Fruit fly (Drosophila melanogaster): ENCODE data around the gene Itgbn.

DNA sequence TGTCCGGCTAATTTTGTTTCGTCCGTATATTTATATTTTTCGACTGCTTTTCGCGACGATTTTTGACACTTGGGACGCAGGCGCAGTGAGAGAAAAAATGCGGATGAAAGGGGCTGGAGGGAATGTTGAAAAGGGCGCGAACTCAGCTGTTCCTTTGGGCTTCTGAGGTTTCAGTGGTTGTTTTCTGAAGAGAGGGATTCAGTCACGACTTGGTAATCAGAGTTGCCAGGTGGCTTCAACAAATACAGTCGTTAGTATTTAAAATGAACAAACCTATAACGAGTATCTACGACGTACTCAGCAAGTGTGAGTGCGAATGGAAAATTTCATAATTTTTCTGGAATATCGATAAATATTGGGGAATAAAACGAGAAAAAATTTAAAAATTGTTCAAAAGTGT lies 18.6 kb downstream of the Itgbn start, which contains the start of gene CG9265:
- TF ChIP-seq CG8301 (tag; optimal IDR thresholded peaks at IDR 0.05) (no peak), rn (GFP tag; IDR thresholded peaks at IDR 0.05) (no peak), Pif1A (GFP tag; optimal IDR thresholded peaks at IDR 0.05) (no peak), D1 (tag; optimal IDR thresholded peaks at IDR 0.05) (no peak), fd96Ca (GFP tag; IDR thresholded peaks at IDR 0.05) (no peak), CG8159 (tag; optimal IDR thresholded peaks at IDR 0.05) (no peak), EcR (GFP tag; optimal IDR thresholded peaks at IDR 0.05) (no peak), Pif1B (GFP tag; optimal IDR thresholded peaks at IDR 0.05) (no peak), Snoo (tag; optimal IDR thresholded peaks at IDR 0.05) (no peak), CG13204 (GFP tag; optimal IDR thresholded peaks at IDR 0.05) (no peak), CG17806 (tag; optimal IDR thresholded peaks at IDR 0.05) (no peak)

Measured in whole organism, pupa.